Worm (Caenorhabditis elegans): Measurements from ENCODE around the gene Y39G8B.13.

Y39G8B.13 gene

DNA sequence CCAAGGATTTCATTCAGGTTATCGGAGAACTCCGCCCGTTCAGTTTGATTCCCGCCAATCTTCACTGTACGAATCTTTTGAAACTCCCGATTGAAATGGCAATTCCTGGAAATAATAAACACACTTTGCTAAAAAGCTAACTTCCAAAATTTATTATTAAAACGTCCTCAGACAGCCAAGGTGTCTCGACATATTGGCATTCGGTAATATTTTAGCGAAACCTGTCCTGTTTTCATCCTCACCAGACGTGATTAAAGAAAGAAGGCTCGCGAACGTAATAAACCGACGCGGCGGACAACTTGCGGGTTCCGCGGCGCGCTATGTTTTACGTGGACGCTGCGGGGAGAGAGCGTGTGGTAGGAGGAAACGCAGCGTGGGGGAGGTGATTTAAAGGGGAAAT is 35.3 kb upstream of the Y39G8B.13 start (continued):
- TF ChIP-seq nhr-71 (tag; optimal IDR thresholded peaks at IDR 0.05) (peak; percentile 94), nhr-11 (tag; optimal IDR thresholded peaks at IDR 0.05) (peak; percentile 49), C16A3.4 (tag; optimal IDR thresholded peaks at IDR 0.05) (no peak)

- TF ChIP-seq fos-1 (tag; optimal IDR thresholded peaks at IDR 0.05): no peak
- TF ChIP-seq fkh-8 (tag; optimal IDR thresholded peaks at IDR 0.05): no peak
- no peak for TF ChIP-seq nhr-28 (tag; optimal IDR thresholded peaks at IDR 0.05)
- TF ChIP-seq jun-1 (tag; optimal IDR thresholded peaks at IDR 0.05): no peak
- no peak for TF ChIP-seq rnt-1 (tag; optimal IDR thresholded peaks at IDR 0.05)
- no peak for TF ChIP-seq efl-3 (GFP tag; optimal IDR thresholded peaks at IDR 0.05)
- no peak for TF ChIP-seq sox-4 (tag; optimal IDR thresholded peaks at IDR 0.05)
- no peak for TF ChIP-seq ets-5 (GFP tag; IDR thresholded peaks at IDR 0.05)
- no peak for TF ChIP-seq skn-1 (tag; optimal IDR thresholded peaks at IDR 0.05)
These were observed 34.0 kb upstream of the Y39G8B.13 start, which contains the start of gene cyp-37A1 for ce11 chrII:14016865-14017264. Gene cyp-37A1 (minus strand): TSS chrII:14016965.

- TF ChIP-seq egl-27 (tag; optimal IDR thresholded peaks at IDR 0.05) (no peak), snu-23 (GFP tag; optimal IDR thresholded peaks at IDR 0.05) (no peak), lin-39 (tag; optimal IDR thresholded peaks at IDR 0.05) (no peak), blmp-1 (tag; optimal IDR thresholded peaks at IDR 0.05) (no peak), lin-13 (GFP tag; optimal IDR thresholded peaks at IDR 0.05) (no peak), nhr-84 (tag; optimal IDR thresholded peaks at IDR 0.05) (no peak), snpc-4 (tag; optimal IDR thresholded peaks at IDR 0.05) (no peak), nhr-20 (tag; optimal IDR thresholded peaks at IDR 0.05) (no peak), nhr-11 (tag; optimal IDR thresholded peaks at IDR 0.05) (no peak), lin-14 (GFP tag; optimal IDR thresholded peaks at IDR 0.05) (no peak), sox-4 (tag; optimal IDR thresholded peaks at IDR 0.05) (no peak), nhr-85 (tag) (no peak), alr-1 (tag; optimal IDR thresholded peaks at IDR 0.05; ENCODE audit: borderline replicate concordance) (no peak), fos-1 (tag; optimal IDR thresholded peaks at IDR 0.05) (no peak), hlh-4 (tag; optimal IDR thresholded peaks at IDR 0.05) (no peak), efl-1 (optimal IDR thresholded peaks at IDR 0.05) (no peak), efl-1 (GFP tag; optimal IDR thresholded peaks at IDR 0.05 in 1 of 2) (no peak), lsy-2 (tag; optimal IDR thresholded peaks at IDR 0.05) (no peak)
These were observed 31.8 kb upstream of the Y39G8B.13 start for ce11 chrII:14014637-14015036.

DNA sequence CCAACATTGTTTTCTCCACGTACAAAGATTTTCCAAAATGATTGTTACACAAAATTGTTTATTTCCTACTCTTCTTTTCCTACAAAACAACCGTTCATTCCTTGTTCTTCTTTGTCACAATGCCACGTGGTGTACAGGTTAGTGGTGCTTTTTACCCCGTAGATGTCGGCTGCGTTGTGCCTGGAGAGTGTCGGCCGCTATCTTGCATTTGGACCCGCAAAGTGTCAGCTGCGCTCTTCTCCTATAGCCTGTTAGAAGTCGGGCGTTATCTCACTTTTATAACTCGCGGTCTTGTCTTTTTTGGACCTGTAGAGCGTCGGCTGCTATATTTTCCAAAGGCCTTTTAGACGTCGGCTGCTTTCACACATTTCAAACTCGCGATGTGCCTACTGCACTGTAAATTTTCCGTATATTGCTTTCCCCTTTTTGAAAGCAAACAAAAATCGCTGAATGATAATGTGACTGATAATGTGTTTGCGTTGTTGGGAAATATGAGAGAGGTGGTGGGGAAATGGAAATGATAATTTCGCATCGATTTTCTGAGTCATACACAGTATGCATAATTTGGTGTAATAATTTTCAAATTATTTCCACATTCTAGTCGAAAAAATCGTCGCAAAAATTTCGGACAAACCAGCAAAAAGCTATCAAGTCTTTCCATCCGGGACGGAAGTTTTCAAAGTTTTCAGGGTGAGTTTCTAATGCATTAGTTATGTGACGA is 28.0 kb upstream of the Y39G8B.13 start, which contains the start of gene F01D5.8:
Gene F01D5.8, plus strand, starts transcription at position 51 of the 721 bp plus-strand sequence.
- no peak for TF ChIP-seq zag-1 (tag; optimal IDR thresholded peaks at IDR 0.05)
- TF ChIP-seq efl-1 (optimal IDR thresholded peaks at IDR 0.05): no peak
- peak in 1 of 2 experiments; percentile 62 for TF ChIP-seq efl-1 (GFP tag; optimal IDR thresholded peaks at IDR 0.05 in 1 of 2)
- TF ChIP-seq elt-2 (tag; optimal IDR thresholded peaks at IDR 0.05): peak; percentile 33
- peak in 1 of 2 experiments; percentile 9 for TF ChIP-seq lin-35 (GFP tag; optimal IDR thresholded peaks at IDR 0.05)

- no peak for TF ChIP-seq pqm-1 (tag; optimal IDR thresholded peaks at IDR 0.05)
- no peak for TF ChIP-seq irx-1 (tag; optimal IDR thresholded peaks at IDR 0.05)
- no peak for TF ChIP-seq unc-130 (tag; optimal IDR thresholded peaks at IDR 0.05)
- TF ChIP-seq tlp-1 (tag; optimal IDR thresholded peaks at IDR 0.05): no peak
- TF ChIP-seq snu-23 (GFP tag; optimal IDR thresholded peaks at IDR 0.05): no peak
These were observed 25.5 kb upstream of the Y39G8B.13 start, which contains the start of gene F01D5.7 for ce11 chrII:14008359-14008758. Gene F01D5.7 (plus strand): TSS chrII:14008659.
